Worm (Caenorhabditis elegans): Measurements from ENCODE around the gene C13F10.7.

DNA sequence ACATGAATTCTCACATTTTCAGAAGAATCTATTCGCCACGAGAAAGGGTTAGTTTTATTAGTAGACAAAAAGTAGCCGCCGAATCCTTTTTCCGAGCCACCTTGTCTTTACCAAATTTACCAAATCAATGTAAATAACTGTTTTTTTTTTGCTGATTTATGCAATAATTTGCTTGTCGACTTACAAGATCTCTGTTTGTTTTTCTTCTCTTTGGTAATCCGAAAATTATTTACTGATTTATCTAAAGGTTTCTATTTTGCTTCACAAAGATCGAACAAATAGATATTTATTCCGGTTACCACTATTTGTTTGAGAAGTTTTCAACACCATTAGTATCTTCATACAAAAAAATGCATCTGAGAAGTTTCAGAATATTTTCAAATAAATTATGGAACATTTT, 43.0 kb upstream of the C13F10.7 start, which contains the start of gene C13A2.7:
- TF ChIP-seq nhr-12 (tag; optimal IDR thresholded peaks at IDR 0.05) (no peak), elt-1 (tag; optimal IDR thresholded peaks at IDR 0.05; ENCODE audit: borderline replicate concordance, insufficient read depth) (no peak), pha-4 (tag; optimal IDR thresholded peaks at IDR 0.05) (no peak), ces-1 (GFP tag; optimal IDR thresholded peaks at IDR 0.05) (no peak)
